Fruit fly (Drosophila melanogaster) whole organism, pupa: ENCODE data around the gene Ugt301D1.

Experiments used
- CG10348 ChIP-seq: fragments of 200-800 bp; sonication (Bioruptor generic); IDR thresholded peaks from 2 replicates; pipeline ENCODE4 v1.3.6; 2022; ENCODE audit warnings: missing biosample characterization, missing genetic modification characterization
- CG15710 ChIP-seq: fragments of 200-800 bp; sonication (Bioruptor generic); optimal IDR thresholded peaks from 2 replicates; lab custom pipeline; 2018; ENCODE audit warnings: missing biosample characterization, mild to moderate bottlenecking, missing genetic modification characterization, moderate library complexity
- CG17806 ChIP-seq: fragments of 200-800 bp; sonication (Bioruptor generic); optimal IDR thresholded peaks from 2 replicates; lab custom pipeline; 2018; ENCODE audit warnings: missing biosample characterization, mild to moderate bottlenecking, missing genetic modification characterization, moderate library complexity
- CG32121 ChIP-seq: fragments of 200-800 bp; sonication (Bioruptor generic); IDR thresholded peaks from 2 replicates; pipeline ENCODE4 v1.3.6; 2022; ENCODE audit warnings: missing biosample characterization, missing genetic modification characterization
- CG4496 ChIP-seq: fragments of 200-800 bp; sonication (Bioruptor generic); IDR thresholded peaks from 3 replicates; pipeline ENCODE4 v1.3.6; 2022; ENCODE audit warnings: missing biosample characterization, missing genetic modification characterization
- CG8301 ChIP-seq: fragments of 200-800 bp; sonication (Bioruptor generic); optimal IDR thresholded peaks from 2 replicates; lab custom pipeline; 2018; ENCODE audit warnings: missing biosample characterization, mild to moderate bottlenecking, missing genetic modification characterization
- CG9948 ChIP-seq: fragments of 200-800 bp; sonication (Bioruptor generic); optimal IDR thresholded peaks from 2 replicates; lab custom pipeline; 2018; ENCODE audit warnings: missing biosample characterization, mild to moderate bottlenecking, missing genetic modification characterization, moderate library complexity
- Pif1A ChIP-seq: fragments of 200-800 bp; sonication (Bioruptor generic); optimal IDR thresholded peaks from 3 replicates; lab custom pipeline; 2016; ENCODE audit warnings: missing biosample characterization, missing genetic modification characterization
- gl ChIP-seq: fragments of 200-800 bp; sonication (Bioruptor generic); optimal IDR thresholded peaks from 2 replicates; lab custom pipeline; 2018; ENCODE audit warnings: missing biosample characterization, mild to moderate bottlenecking, missing genetic modification characterization

dm6 chr2L:18477455-18477854, 31.9 kb upstream of the Ugt301D1 start:
- peak; percentile 47; the same call in 1 of the 2 replicates for TF ChIP-seq CG32121 (GFP tag; lab: Robert Waterston, UW)
- no peak for TF ChIP-seq CG10348 (GFP tag; lab: Robert Waterston, UW)
- TF ChIP-seq CG4496, result peak; percentile 85
- TF ChIP-seq CG17806 (tag; lab: Kevin White, UChicago), result peak; percentile 89
- peak; percentile 77 for TF ChIP-seq gl (tag; lab: Kevin White, UChicago)
- peak; percentile 85 for TF ChIP-seq Pif1A
- TF ChIP-seq CG8301, result peak; percentile 64
- peak; percentile 87 for TF ChIP-seq CG9948 (tag; lab: Kevin White, UChicago)
- TF ChIP-seq CG15710 (tag; lab: Kevin White, UChicago), result peak; percentile 94
